Fruit fly (Drosophila melanogaster) whole organism, embryonic: ENCODE data around the gene CG10317.

ENCODE experiments used
- CG10431 ChIP-seq: fragments of 200-800 bp; sonication (Bioruptor generic); optimal IDR thresholded peaks from 3 replicates; lab custom pipeline; 2018; ENCODE audit warnings: missing biosample characterization, mild to moderate bottlenecking, missing genetic modification characterization
- CG10462 ChIP-seq: fragments of 200-800 bp; sonication (Bioruptor generic); optimal IDR thresholded peaks from 2 replicates; lab custom pipeline; 2016; ENCODE audit warnings: missing biosample characterization, missing genetic modification characterization
- CG10565 ChIP-seq: fragments of 200-800 bp; sonication (Bioruptor generic); optimal IDR thresholded peaks from 3 replicates; lab custom pipeline; 2016; ENCODE audit warnings: missing biosample characterization, mild to moderate bottlenecking, missing genetic modification characterization
- CG11085 ChIP-seq: fragments of 200-800 bp; sonication (Bioruptor generic); IDR thresholded peaks from 2 replicates; pipeline ENCODE4 v1.3.6; 2022; ENCODE audit warnings: missing biosample characterization, missing genetic modification characterization
- CG11696 ChIP-seq: fragments of 200-800 bp; sonication (Bioruptor generic); IDR thresholded peaks from 2 replicates; pipeline ENCODE4 v1.3.6; 2022; ENCODE audit warnings: missing biosample characterization, missing genetic modification characterization
- CG14965 ChIP-seq: fragments of 200-800 bp; sonication (Bioruptor generic); optimal IDR thresholded peaks from 2 replicates; lab custom pipeline; 2016; ENCODE audit warnings: missing biosample characterization, missing genetic modification characterization, borderline replicate concordance
- CG1602 ChIP-seq: fragments of 200-800 bp; sonication (Bioruptor generic); optimal IDR thresholded peaks from 3 replicates; lab custom pipeline; 2016; ENCODE audit warnings: missing biosample characterization, missing genetic modification characterization
- CG16863 ChIP-seq: fragments of 200-800 bp; sonication (Bioruptor generic); optimal IDR thresholded peaks from 3 replicates; lab custom pipeline; 2016; ENCODE audit warnings: missing biosample characterization, missing genetic modification characterization
- CG17385 ChIP-seq: fragments of 200-800 bp; sonication (Bioruptor generic); optimal IDR thresholded peaks from 3 replicates; lab custom pipeline; 2018; ENCODE audit warnings: missing biosample characterization, mild to moderate bottlenecking, missing genetic modification characterization
- CG17912 ChIP-seq: fragments of 200-800 bp; sonication (Bioruptor generic); optimal IDR thresholded peaks from 2 replicates; lab custom pipeline; 2018; ENCODE audit warnings: missing biosample characterization, mild to moderate bottlenecking, missing genetic modification characterization
- CG2120 ChIP-seq: fragments of 200-800 bp; sonication (Bioruptor generic); optimal IDR thresholded peaks from 3 replicates; lab custom pipeline; 2016; ENCODE audit warnings: missing biosample characterization, missing genetic modification characterization
- CG32772 ChIP-seq: fragments of 200-800 bp; sonication (Bioruptor generic); IDR thresholded peaks from 2 replicates; pipeline ENCODE4 v1.3.6; 2022; ENCODE audit warnings: missing biosample characterization, missing genetic modification characterization
- CG4730 ChIP-seq: fragments of 200-800 bp; sonication (Bioruptor generic); IDR thresholded peaks from 2 replicates; pipeline ENCODE4 v1.3.6; 2022; ENCODE audit warnings: missing biosample characterization, missing genetic modification characterization
- CG5245 ChIP-seq: fragments of 200-800 bp; sonication (Bioruptor generic); optimal IDR thresholded peaks from 3 replicates; lab custom pipeline; 2016; ENCODE audit warnings: missing biosample characterization, missing genetic modification characterization
- CG6254 ChIP-seq: fragments of 200-800 bp; sonication (Bioruptor generic); optimal IDR thresholded peaks from 3 replicates; lab custom pipeline; 2017; ENCODE audit warnings: mild to moderate bottlenecking, missing biosample characterization, missing genetic modification reagents, missing genetic modification characterization
- CG6791 ChIP-seq: fragments of 200-800 bp; sonication (Bioruptor generic); IDR thresholded peaks from 3 replicates; pipeline ENCODE4 v1.3.6; 2022; ENCODE audit warnings: missing biosample characterization, missing genetic modification characterization; ENCODE audit not compliant: partially characterized antibody
- CG9727 ChIP-seq: fragments of 200-800 bp; sonication (Bioruptor generic); optimal IDR thresholded peaks from 3 replicates; lab custom pipeline; 2017; ENCODE audit warnings: missing biosample characterization, mild to moderate bottlenecking, missing genetic modification characterization
- CG9932 ChIP-seq: fragments of 200-800 bp; sonication (Bioruptor generic); IDR thresholded peaks from 2 replicates; pipeline ENCODE4 v1.3.6; 2022; ENCODE audit warnings: missing biosample characterization, missing genetic modification characterization
- CTCF ChIP-seq: fragments of 200-800 bp; sonication (Bioruptor generic); optimal IDR thresholded peaks from 2 replicates; lab custom pipeline; 2017; ENCODE audit warnings: missing biosample characterization, mild to moderate bottlenecking, missing genetic modification characterization, moderate library complexity
- D19B ChIP-seq: fragments of 200-800 bp; sonication (Bioruptor generic); optimal IDR thresholded peaks from 2 replicates; lab custom pipeline; 2017; ENCODE audit warnings: missing biosample characterization, mild to moderate bottlenecking, missing genetic modification characterization
- Dip2 ChIP-seq: fragments of 200-800 bp; sonication (Bioruptor generic); IDR thresholded peaks from 2 replicates; pipeline ENCODE4 v1.3.6; 2022; ENCODE audit warnings: missing biosample characterization, missing genetic modification characterization
- Ets65A ChIP-seq: fragments of 200-800 bp; sonication (Bioruptor generic); peaks from one replicate; lab custom pipeline; 2016; ENCODE audit warnings: missing biosample characterization, missing genetic modification characterization
- Fer2 ChIP-seq: fragments of 200-800 bp; sonication (Bioruptor generic); optimal IDR thresholded peaks from 2 replicates; lab custom pipeline; 2018; ENCODE audit warnings: missing biosample characterization, mild to moderate bottlenecking, missing genetic modification characterization, moderate library complexity
- Gsc ChIP-seq: fragments of 200-800 bp; sonication (Bioruptor generic); IDR thresholded peaks from 2 replicates; pipeline ENCODE4 v1.3.6; 2022; ENCODE audit warnings: missing biosample characterization, missing genetic modification characterization
- HLHmδ ChIP-seq: fragments of 200-800 bp; sonication (Bioruptor generic); optimal IDR thresholded peaks from 2 replicates; lab custom pipeline; 2018; ENCODE audit warnings: missing biosample characterization, mild to moderate bottlenecking, missing genetic modification characterization, moderate library complexity
- Lhr ChIP-seq: fragments of 200-800 bp; sonication (Bioruptor generic); optimal IDR thresholded peaks from 3 replicates; lab custom pipeline; 2017; ENCODE audit warnings: mild to moderate bottlenecking, missing biosample characterization, missing genetic modification reagents, missing genetic modification characterization
- MESR4 ChIP-seq: fragments of 200-800 bp; sonication (Bioruptor generic); optimal IDR thresholded peaks from 2 replicates; lab custom pipeline; 2018; ENCODE audit warnings: missing biosample characterization, mild to moderate bottlenecking, missing genetic modification characterization, moderate library complexity
- MTF-1 ChIP-seq: fragments of 200-800 bp; sonication (Bioruptor generic); optimal IDR thresholded peaks from 2 replicates; lab custom pipeline; 2018; ENCODE audit warnings: missing biosample characterization, mild to moderate bottlenecking, missing genetic modification characterization, borderline replicate concordance
- Sox100B ChIP-seq: fragments of 200-800 bp; sonication (Bioruptor generic); optimal IDR thresholded peaks from 3 replicates; lab custom pipeline; 2018; ENCODE audit warnings: missing biosample characterization, mild to moderate bottlenecking, missing genetic modification characterization
- Ssrp ChIP-seq: fragments of 200-800 bp; sonication (Bioruptor generic); optimal IDR thresholded peaks from 2 replicates; lab custom pipeline; 2018; ENCODE audit warnings: missing biosample characterization, mild to moderate bottlenecking, missing genetic modification characterization, moderate library complexity
- Xbp1 ChIP-seq: fragments of 200-800 bp; sonication (Bioruptor generic); optimal IDR thresholded peaks from 3 replicates; lab custom pipeline; 2016; ENCODE audit warnings: missing biosample characterization, mild to moderate bottlenecking, missing genetic modification characterization
- az2 ChIP-seq: fragments of 200-800 bp; sonication (Bioruptor generic); optimal IDR thresholded peaks from 3 replicates; lab custom pipeline; 2016; ENCODE audit warnings: missing biosample characterization, missing genetic modification characterization
- chif ChIP-seq, 2 experiments: fragments of 200-800 bp; sonication (Bioruptor generic); optimal IDR thresholded peaks; 3 replicates each; lab custom pipeline; 2016; ENCODE audit warnings: missing biosample characterization in 2 of 2, missing genetic modification characterization in 2 of 2
- dan ChIP-seq: fragments of 200-800 bp; sonication (Bioruptor generic); IDR thresholded peaks from 2 replicates; pipeline ENCODE4 v1.3.6; 2022; ENCODE audit warnings: missing biosample characterization, missing genetic modification characterization
- eyg ChIP-seq: fragments of 200-800 bp; sonication (Bioruptor generic); optimal IDR thresholded peaks from 3 replicates; lab custom pipeline; 2016; ENCODE audit warnings: missing biosample characterization, missing genetic modification characterization
- gem ChIP-seq: fragments of 200-800 bp; sonication (Bioruptor generic); optimal IDR thresholded peaks from 2 replicates; lab custom pipeline; 2019; ENCODE audit warnings: missing biosample characterization, mild to moderate bottlenecking, missing genetic modification characterization, moderate library complexity
- her ChIP-seq: fragments of 200-800 bp; sonication (Bioruptor generic); optimal IDR thresholded peaks from 2 replicates; lab custom pipeline; 2016; ENCODE audit warnings: missing biosample characterization, missing genetic modification characterization
- lmd ChIP-seq: fragments of 200-800 bp; sonication (Bioruptor generic); IDR thresholded peaks from 2 replicates; pipeline ENCODE4 v1.3.6; 2022; ENCODE audit warnings: missing biosample characterization, missing genetic modification characterization
- ranshi ChIP-seq: fragments of 200-800 bp; sonication (Bioruptor generic); IDR thresholded peaks from 2 replicates; pipeline ENCODE4 v1.3.6; 2022; ENCODE audit warnings: missing biosample characterization, missing genetic modification characterization
- rib ChIP-seq: fragments of 200-800 bp; sonication (Bioruptor generic); IDR thresholded peaks from 2 replicates; pipeline ENCODE4 v1.3.6; 2022; ENCODE audit warnings: missing biosample characterization, missing genetic modification characterization
- run ChIP-seq: fragments of 200-800 bp; sonication (Bioruptor generic); optimal IDR thresholded peaks from 3 replicates; lab custom pipeline; 2018; ENCODE audit warnings: missing biosample characterization, mild to moderate bottlenecking, missing genetic modification characterization
- sens-2 ChIP-seq: fragments of 200-800 bp; sonication (Bioruptor generic); IDR thresholded peaks from 2 replicates; pipeline ENCODE4 v1.3.6; 2022; ENCODE audit warnings: missing biosample characterization, missing genetic modification characterization
- slou ChIP-seq: fragments of 200-800 bp; sonication (Bioruptor generic); optimal IDR thresholded peaks from 3 replicates; lab custom pipeline; 2016; ENCODE audit warnings: missing biosample characterization, missing genetic modification characterization
- sqz ChIP-seq: fragments of 200-800 bp; sonication (Bioruptor generic); optimal IDR thresholded peaks from 3 replicates; lab custom pipeline; 2018; ENCODE audit warnings: missing biosample characterization, mild to moderate bottlenecking, missing genetic modification characterization
- sug ChIP-seq: fragments of 200-800 bp; optimal IDR thresholded peaks from 2 replicates; lab custom pipeline; 2019; ENCODE audit warnings: missing biosample characterization, mild to moderate bottlenecking, missing genetic modification characterization, moderate library complexity
- tap ChIP-seq: fragments of 200-800 bp; optimal IDR thresholded peaks from 3 replicates; lab custom pipeline; 2019; ENCODE audit warnings: missing biosample characterization, mild to moderate bottlenecking, missing genetic modification characterization, moderate library complexity
- ttk ChIP-seq: fragments of 200-800 bp; sonication (Bioruptor generic); IDR thresholded peaks from 2 replicates; pipeline ENCODE4 v2.1.2; 2022; ENCODE audit warnings: missing biosample characterization, missing genetic modification characterization
- twi ChIP-seq: fragments of 200-800 bp; optimal IDR thresholded peaks from 2 replicates; lab custom pipeline; 2019; ENCODE audit warnings: missing biosample characterization, mild to moderate bottlenecking, missing genetic modification characterization, moderate library complexity
- unpg ChIP-seq: fragments of 200-800 bp; sonication (Bioruptor generic); optimal IDR thresholded peaks from 3 replicates; lab custom pipeline; 2018; ENCODE audit warnings: missing biosample characterization, mild to moderate bottlenecking, missing genetic modification characterization, moderate library complexity
- vnd ChIP-seq: fragments of 200-800 bp; sonication (Bioruptor generic); IDR thresholded peaks from 3 replicates; pipeline ENCODE4 v1.3.6; 2022; ENCODE audit warnings: missing biosample characterization, missing genetic modification characterization; ENCODE audit not compliant: partially characterized antibody
- vvl ChIP-seq: fragments of 200-800 bp; sonication (Bioruptor generic); IDR thresholded peaks from 2 replicates; pipeline ENCODE4 v1.3.6; 2022; ENCODE audit warnings: missing biosample characterization, missing genetic modification characterization
- wek ChIP-seq: fragments of 200-800 bp; sonication (Bioruptor generic); optimal IDR thresholded peaks from 3 replicates; lab custom pipeline; 2018; ENCODE audit warnings: missing biosample characterization, mild to moderate bottlenecking, missing genetic modification characterization, moderate library complexity

The CG10317 gene

DNA sequence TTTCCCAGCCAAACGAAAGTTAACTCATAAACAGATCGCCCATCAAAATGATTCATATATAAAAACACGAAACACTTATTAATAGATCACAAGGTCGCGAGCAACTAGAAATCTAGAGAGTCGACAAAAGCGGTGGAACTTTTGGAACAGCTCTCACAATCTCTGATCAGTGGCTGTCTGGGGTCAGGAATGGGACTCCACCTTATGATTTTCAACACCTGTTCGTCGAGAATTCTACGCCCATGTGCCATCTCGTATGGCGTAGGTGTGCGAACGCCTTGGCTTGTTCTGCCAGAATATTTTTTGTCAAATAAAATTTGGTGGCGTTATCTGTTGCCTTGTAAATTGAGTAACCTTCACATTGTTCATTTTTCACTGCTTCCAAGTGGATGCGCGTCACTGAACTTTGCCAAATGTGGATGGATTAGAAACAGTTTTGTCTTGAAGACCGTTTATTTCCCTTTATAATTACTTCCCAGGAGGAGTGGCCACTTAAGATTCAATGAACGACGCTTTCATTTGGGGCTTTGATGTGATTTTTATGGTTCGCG lies 14.9 kb downstream of the CG10317 start (continued):
- TF ChIP-seq CG17912 (GFP tag; lab: Kevin White, UChicago), result no peak
- TF ChIP-seq D19B (GFP tag; lab: Kevin White, UChicago), result no peak
- no peak for TF ChIP-seq CG6791 (GFP tag; lab: Robert Waterston, UW)
- no peak for TF ChIP-seq sens-2
- no peak for TF ChIP-seq HLHmδ (GFP tag; lab: Kevin White, UChicago)
- TF ChIP-seq CG14965 (GFP tag; lab: Kevin White, UChicago), result no peak
- TF ChIP-seq slou, result no peak
- TF ChIP-seq tap (tag; lab: Kevin White, UChicago), result no peak
- TF ChIP-seq CG17385 (GFP tag; lab: Kevin White, UChicago), result peak; percentile 23
- peak; percentile 88 for TF ChIP-seq CG2120 (GFP tag; lab: Kevin White, UChicago)
- no peak for TF ChIP-seq CG4730 (GFP tag; lab: Robert Waterston, UW)
- TF ChIP-seq run (tag; lab: Kevin White, UChicago), result no peak
- no peak for TF ChIP-seq CG1602 (GFP tag; lab: Kevin White, UChicago)
- TF ChIP-seq lmd (GFP tag; lab: Robert Waterston, UW), result peak; percentile 31; the same call in 1 of the 2 replicates
- no peak for TF ChIP-seq Sox100B (GFP tag; lab: Kevin White, UChicago)
- TF ChIP-seq unpg (GFP tag; lab: Kevin White, UChicago), result peak; percentile 6
- no peak for TF ChIP-seq CG5245
- no peak for TF ChIP-seq Dip2 (GFP tag; lab: Robert Waterston, UW)
- peak; percentile 91 for TF ChIP-seq CG9932 (GFP tag; lab: Robert Waterston, UW)
- TF ChIP-seq MTF-1 (GFP tag; lab: Kevin White, UChicago), result no peak
- no peak for TF ChIP-seq chif (GFP tag; optimal IDR thresholded peaks at IDR 0.05; lab: Kevin White, UChicago)
- TF ChIP-seq vvl, result no peak
- no peak for TF ChIP-seq sqz (GFP tag; lab: Kevin White, UChicago)
- TF ChIP-seq Gsc (GFP tag; lab: Robert Waterston, UW), result no peak
- no peak for TF ChIP-seq wek (GFP tag; lab: Kevin White, UChicago)
- TF ChIP-seq eyg (GFP tag; lab: Kevin White, UChicago), result no peak
- TF ChIP-seq Fer2 (tag; lab: Kevin White, UChicago), result no peak
- TF ChIP-seq Ssrp, result no peak
- no peak for TF ChIP-seq CG32772 (GFP tag; lab: Robert Waterston, UW)
- no peak for TF ChIP-seq CG6254 (GFP tag; lab: Kevin White, UChicago)
- TF ChIP-seq CG9727 (GFP tag; lab: Kevin White, UChicago), result no peak
- TF ChIP-seq twi, result no peak
- peak; percentile 60 for TF ChIP-seq her (GFP tag; lab: Kevin White, UChicago)
- TF ChIP-seq az2 (GFP tag; lab: Kevin White, UChicago), result no peak
- TF ChIP-seq CG10565 (GFP tag; lab: Kevin White, UChicago), result no peak
- no peak for TF ChIP-seq Lhr
- TF ChIP-seq CG11696 (GFP tag; lab: Robert Waterston, UW), result 0 out of 2 replicates have a peak, but pooled peaks have one; percentile 45
- peak; percentile 40; the same call in 1 of the 2 replicates for TF ChIP-seq ranshi (GFP tag; lab: Robert Waterston, UW)
- peak; percentile 91 for TF ChIP-seq Ets65A
- TF ChIP-seq ttk (GFP tag; lab: Robert Waterston, UW), result no peak
- TF ChIP-seq gem, result peak; percentile 40
- TF ChIP-seq CG16863, result no peak
- TF ChIP-seq MESR4 (GFP tag; lab: Kevin White, UChicago), result no peak
- no peak for TF ChIP-seq Xbp1
- no peak for TF ChIP-seq CG10462 (GFP tag; lab: Kevin White, UChicago)
- peak; percentile 59; the same call in 1 of the 2 replicates for TF ChIP-seq CG11085 (GFP tag; lab: Robert Waterston, UW)
- TF ChIP-seq rib (GFP tag; lab: Robert Waterston, UW), result peak; percentile 77; the same call in 1 of the 2 replicates
- TF ChIP-seq CG10431 (GFP tag; lab: Kevin White, UChicago), result no peak
- TF ChIP-seq sug (tag; lab: Kevin White, UChicago), result peak; percentile 47
- TF ChIP-seq dan (GFP tag; lab: Robert Waterston, UW), result no peak
- no peak for TF ChIP-seq vnd (GFP tag; lab: Robert Waterston, UW)
- TF ChIP-seq CTCF (GFP tag; lab: Kevin White, UChicago), result no peak
